Worm (Caenorhabditis elegans) whole organism, L2 larva: Measurements from ENCODE around the gene str-178.
A peak's percentile ranks its signal among the peaks of the same experiment; 100 is the strongest.

Experiments used
- F13H6.1 ChIP-seq: sonication (generic microtip); optimal IDR thresholded peaks from 2 replicates; lab custom pipeline; 2016; ENCODE audit warnings: missing genetic modification characterization, missing compliant biosample characterization
- aly-2 ChIP-seq: fragments of 150-350 bp; optimal IDR thresholded peaks from 2 replicates; lab custom pipeline; 2014; ENCODE audit warnings: missing biosample characterization, missing genetic modification characterization
- ama-1 ChIP-seq: fragments of 150-350 bp; optimal IDR thresholded peaks from 2 replicates; lab custom pipeline; 2018; ENCODE audit warnings: inconsistent platforms
- blmp-1 ChIP-seq: sonication (generic microtip); optimal IDR thresholded peaks from 2 replicates; lab custom pipeline; 2017; ENCODE audit warnings: missing genetic modification characterization, mild to moderate bottlenecking, missing compliant biosample characterization, antibody characterized with exemption, moderate library complexity; ENCODE audit not compliant: insufficient read depth
- ceh-16 ChIP-seq: fragments of 150-350 bp; optimal IDR thresholded peaks from 2 replicates; lab custom pipeline; 2014; ENCODE audit warnings: missing biosample characterization, missing genetic modification characterization
- ceh-82 ChIP-seq: fragments of 150-350 bp; optimal IDR thresholded peaks from 2 replicates; lab custom pipeline; 2014; ENCODE audit warnings: missing biosample characterization, missing genetic modification characterization
- crh-2 ChIP-seq: sonication (generic microtip); optimal IDR thresholded peaks from 2 replicates; lab custom pipeline; 2017; ENCODE audit warnings: missing biosample characterization, missing genetic modification characterization
- dmd-4 ChIP-seq: sonication (generic microtip); optimal IDR thresholded peaks from 2 replicates; lab custom pipeline; 2017; ENCODE audit warnings: missing biosample characterization, missing genetic modification characterization
- egl-27 ChIP-seq: sonication (generic microtip); optimal IDR thresholded peaks from 3 replicates; lab custom pipeline; 2017; ENCODE audit warnings: missing biosample characterization, missing genetic modification reagents, missing genetic modification characterization
- elt-1 ChIP-seq: fragments of 150-350 bp; optimal IDR thresholded peaks from 2 replicates; lab custom pipeline; 2014; ENCODE audit warnings: missing biosample characterization, missing genetic modification characterization
- elt-3 ChIP-seq: sonication (generic microtip); optimal IDR thresholded peaks from 2 replicates; lab custom pipeline; 2017; ENCODE audit warnings: missing biosample characterization, missing genetic modification characterization
- mbf-1 ChIP-seq: sonication (generic microtip); optimal IDR thresholded peaks from 2 replicates; lab custom pipeline; 2017; ENCODE audit warnings: missing biosample characterization, missing genetic modification characterization
- nhr-10 ChIP-seq: sonication (generic microtip); optimal IDR thresholded peaks from 2 replicates; lab custom pipeline; 2017; ENCODE audit warnings: missing biosample characterization, missing genetic modification characterization
- nhr-11 ChIP-seq: fragments of 150-350 bp; optimal IDR thresholded peaks from 2 replicates; lab custom pipeline; 2014; ENCODE audit warnings: missing biosample characterization, missing genetic modification characterization
- nhr-23 ChIP-seq: fragments of 150-350 bp; optimal IDR thresholded peaks from 2 replicates; lab custom pipeline; 2014; ENCODE audit warnings: missing biosample characterization, missing genetic modification reagents, missing genetic modification characterization
- nhr-237 ChIP-seq: fragments of 150-350 bp; optimal IDR thresholded peaks from 2 replicates; lab custom pipeline; 2014; ENCODE audit warnings: missing biosample characterization, missing genetic modification characterization
- nhr-25 ChIP-seq: fragments of 150-350 bp; sonication (generic microtip); optimal IDR thresholded peaks from 3 replicates; lab custom pipeline; 2014; ENCODE audit warnings: missing biosample characterization, missing genetic modification characterization
- nhr-6 ChIP-seq: fragments of 150-350 bp; optimal IDR thresholded peaks from 2 replicates; lab custom pipeline; 2014; ENCODE audit warnings: missing biosample characterization, missing genetic modification characterization
- nhr-77 ChIP-seq: fragments of 150-350 bp; optimal IDR thresholded peaks from 2 replicates; lab custom pipeline; 2014; ENCODE audit warnings: missing biosample characterization, missing genetic modification characterization
- peb-1 ChIP-seq: fragments of 150-350 bp; optimal IDR thresholded peaks from 2 replicates; lab custom pipeline; 2014; ENCODE audit warnings: missing biosample characterization, missing genetic modification characterization
- sem-4 ChIP-seq: fragments of 150-350 bp; optimal IDR thresholded peaks from 2 replicates; lab custom pipeline; 2014; ENCODE audit warnings: missing biosample characterization, missing genetic modification reagents, missing genetic modification characterization
- skn-1 ChIP-seq: sonication (generic microtip); optimal IDR thresholded peaks from 2 replicates; lab custom pipeline; 2017; ENCODE audit warnings: missing biosample characterization, missing genetic modification characterization
- sma-9 ChIP-seq, 2 experiments: fragments of 150-350 bp in 1 of 2; sonication (generic microtip) in 1 of 2; optimal IDR thresholded peaks; 2 replicates each; lab custom pipeline; 2014 to 2016; ENCODE audit warnings: missing genetic modification characterization in 2 of 2, mild to moderate bottlenecking in 1 of 2, missing biosample characterization in 1 of 2, missing compliant biosample characterization in 1 of 2, missing genetic modification reagents in 1 of 2, moderate library complexity in 1 of 2
- snpc-4 ChIP-seq: fragments of 150-350 bp; optimal IDR thresholded peaks from 2 replicates; lab custom pipeline; 2014; ENCODE audit warnings: missing biosample characterization, missing genetic modification characterization
- unc-55 ChIP-seq: fragments of 150-350 bp; sonication (generic microtip); optimal IDR thresholded peaks from 3 replicates; lab custom pipeline; 2014; ENCODE audit warnings: missing biosample characterization, missing genetic modification reagents, missing genetic modification characterization
- unc-62 ChIP-seq: fragments of 150-350 bp; optimal IDR thresholded peaks from 2 replicates; lab custom pipeline; 2014; ENCODE audit warnings: missing biosample characterization, missing genetic modification reagents, missing genetic modification characterization
- zag-1 ChIP-seq: fragments of 150-350 bp; optimal IDR thresholded peaks from 2 replicates; lab custom pipeline; 2014; ENCODE audit warnings: missing biosample characterization, missing genetic modification characterization
- ztf-1 ChIP-seq: fragments of 200-800 bp; sonication (Bioruptor generic); conservative IDR thresholded peaks from 2 replicates; pipeline ENCODE4 v1.3.6; 2022; ENCODE audit warnings: missing genetic modification characterization, missing compliant biosample characterization
- ztf-11 ChIP-seq: sonication (generic microtip); optimal IDR thresholded peaks from 2 replicates; lab custom pipeline; 2017; ENCODE audit warnings: missing biosample characterization, missing genetic modification characterization
- ztf-4 ChIP-seq: fragments of 150-350 bp; optimal IDR thresholded peaks from 2 replicates; lab custom pipeline; 2014; ENCODE audit warnings: missing biosample characterization, missing genetic modification characterization

The str-178 gene

DNA sequence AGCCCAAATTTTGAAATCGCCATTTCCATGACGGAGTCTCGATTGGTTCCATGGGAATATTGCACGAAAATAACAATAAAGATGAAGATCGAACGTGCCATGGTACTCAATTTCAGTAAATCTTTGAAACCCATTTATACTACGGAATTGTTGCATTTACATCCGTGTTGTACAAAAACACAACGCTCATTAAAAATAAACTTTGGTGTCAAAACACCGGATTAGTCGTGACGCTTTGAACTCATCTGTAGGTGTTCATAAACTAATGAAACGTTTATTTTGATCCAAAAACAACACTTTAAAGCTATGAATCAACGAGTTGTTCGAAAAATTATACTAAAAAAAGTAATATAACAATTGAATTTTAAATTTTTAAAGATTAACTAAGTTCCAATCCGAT is 2.2 kb downstream of the str-178 start, which contains the start of gene R11D1.4:
R11D1.4 (minus strand) TSS at position 101 of the 400 bp plus-strand sequence.
- no peak for TF ChIP-seq crh-2 (tag; lab: Kevin White, UChicago)
- TF ChIP-seq peb-1 (tag; lab: Kevin White, UChicago) = no peak
- no peak for TF ChIP-seq aly-2 (tag; lab: Kevin White, UChicago)
- no peak for TF ChIP-seq blmp-1
- no peak for TF ChIP-seq ztf-11 (tag; lab: Kevin White, UChicago)
- TF ChIP-seq ztf-4 (tag; lab: Kevin White, UChicago) = no peak
- TF ChIP-seq, all 48 proteins: peak for 0

ce11 chrV:12711999-12712398 is 4.3 kb downstream of the str-178 start, which contains the start of gene R11D1.3:
R11D1.3 (minus strand) TSS chrV:12712099.
- no peak for TF ChIP-seq nhr-23 (tag; lab: Kevin White, UChicago)
- no peak for TF ChIP-seq ztf-11 (tag; lab: Kevin White, UChicago)
- no peak for TF ChIP-seq nhr-25 (tag; lab: Kevin White, UChicago)
- no peak for TF ChIP-seq ztf-4 (tag; lab: Kevin White, UChicago)
- no peak for TF ChIP-seq dmd-4
- no peak for TF ChIP-seq crh-2 (tag; lab: Kevin White, UChicago)
- no peak for TF ChIP-seq sma-9 (GFP tag; optimal IDR thresholded peaks at IDR 0.05; lab: Kevin White, UChicago)
- no peak for TF ChIP-seq sma-9 (tag; optimal IDR thresholded peaks at IDR 0.05; lab: Kevin White, UChicago)
- no peak for TF ChIP-seq sem-4 (tag; lab: Kevin White, UChicago)
- TF ChIP-seq elt-1 = no peak
- no peak for TF ChIP-seq unc-55
- no peak for TF ChIP-seq skn-1 (tag; lab: Kevin White, UChicago)
- no peak for TF ChIP-seq nhr-11 (tag; lab: Kevin White, UChicago)
- TF ChIP-seq blmp-1 = no peak
- no peak for TF ChIP-seq peb-1 (tag; lab: Kevin White, UChicago)
- no peak for TF ChIP-seq nhr-6 (tag; lab: Kevin White, UChicago)
- TF ChIP-seq mbf-1 (tag; lab: Kevin White, UChicago) = no peak
- no peak for TF ChIP-seq nhr-10 (tag; lab: Kevin White, UChicago)
- TF ChIP-seq ama-1 (lab: Kevin White, UChicago) = no peak
- no peak for TF ChIP-seq unc-62 (GFP tag; lab: Kevin White, UChicago)
- TF ChIP-seq snpc-4 = no peak

DNA sequence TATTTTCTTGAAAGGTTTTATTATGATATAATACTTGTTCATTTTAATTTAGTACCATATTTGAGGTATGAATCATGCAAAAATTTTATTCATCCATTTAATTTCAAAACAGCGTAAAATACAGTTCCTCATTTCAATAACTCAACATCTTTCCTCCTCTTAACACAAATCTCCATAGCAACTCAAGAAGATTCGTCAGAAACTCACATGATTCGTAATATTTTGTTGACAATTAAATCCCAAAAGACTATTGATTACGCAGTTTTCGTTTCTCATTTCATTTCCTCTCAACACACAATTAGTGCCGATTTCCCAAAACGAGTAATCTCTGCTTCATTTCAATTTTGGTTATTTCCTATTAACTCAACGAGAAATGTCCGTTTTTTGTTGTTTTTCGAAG is 8.0 kb downstream of the str-178 start, which contains the start of gene R11D1.2:
R11D1.2 (plus strand) TSS at position 301 of the 400 bp plus-strand sequence.
- TF ChIP-seq peb-1 (tag; lab: Kevin White, UChicago) (no peak), ceh-82 (tag; lab: Kevin White, UChicago) (no peak), egl-27 (tag; lab: Kevin White, UChicago) (no peak), sem-4 (tag; lab: Kevin White, UChicago) (no peak), nhr-6 (tag; lab: Kevin White, UChicago) (no peak), nhr-77 (tag; lab: Kevin White, UChicago) (no peak), elt-1 (no peak)

DNA sequence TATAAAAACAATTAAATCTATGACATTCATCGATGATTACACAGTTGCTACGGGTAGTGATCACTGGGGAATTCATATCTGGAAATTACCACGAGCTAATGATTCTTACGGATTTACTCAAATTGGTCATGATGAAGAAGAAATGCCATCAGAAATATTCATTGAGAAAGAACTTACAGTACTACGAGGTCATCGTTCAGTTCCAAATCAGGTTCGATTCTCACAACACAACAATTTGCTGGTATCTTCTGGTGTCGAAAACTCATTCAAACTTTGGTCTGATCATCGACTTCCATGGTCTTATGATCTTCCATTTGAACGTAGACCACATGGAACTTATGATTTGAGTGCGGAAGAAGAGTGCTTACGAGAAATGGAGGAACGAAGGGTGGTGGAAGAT is 9.8 kb downstream of the str-178 start:
- TF ChIP-seq elt-3 (tag; lab: Kevin White, UChicago) = no peak
- TF ChIP-seq F13H6.1 (tag; lab: Kevin White, UChicago) = no peak
- no peak for TF ChIP-seq ztf-4 (tag; lab: Kevin White, UChicago)
- no peak for TF ChIP-seq egl-27 (tag; lab: Kevin White, UChicago)
- TF ChIP-seq skn-1 (tag; lab: Kevin White, UChicago) = no peak

DNA sequence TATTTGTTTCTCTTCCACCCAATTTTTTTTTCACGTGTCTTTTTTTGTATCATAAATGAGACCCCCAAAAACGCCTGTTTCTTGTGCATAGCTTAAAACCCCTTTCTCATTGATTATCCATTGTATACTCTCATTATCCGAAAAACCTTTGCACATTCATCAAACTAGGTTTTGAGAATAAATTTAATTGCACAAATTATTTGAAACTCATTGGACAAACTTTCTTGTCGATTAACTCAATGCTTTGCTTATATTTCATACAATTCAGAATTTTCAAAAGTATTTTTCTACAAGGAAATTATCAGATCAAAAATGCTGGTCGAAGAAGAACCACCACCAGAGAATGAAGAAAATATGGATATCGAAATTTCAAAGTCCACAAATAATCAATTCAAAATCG is 12.3 kb downstream of the str-178 start, which contains the start of gene R11D1.1:
R11D1.1 (plus strand) TSS at position 301 of the 400 bp plus-strand sequence.
- TF ChIP-seq ceh-16 = no peak
- no peak for TF ChIP-seq nhr-77 (tag; lab: Kevin White, UChicago)
- no peak for TF ChIP-seq ztf-11 (tag; lab: Kevin White, UChicago)
- TF ChIP-seq ztf-1 (GFP tag; lab: Robert Waterston, UW) = no peak
- TF ChIP-seq snpc-4 = no peak
- TF ChIP-seq skn-1 (tag; lab: Kevin White, UChicago) = no peak
- no peak for TF ChIP-seq egl-27 (tag; lab: Kevin White, UChicago)
- TF ChIP-seq, all 48 proteins: peak for 0

DNA sequence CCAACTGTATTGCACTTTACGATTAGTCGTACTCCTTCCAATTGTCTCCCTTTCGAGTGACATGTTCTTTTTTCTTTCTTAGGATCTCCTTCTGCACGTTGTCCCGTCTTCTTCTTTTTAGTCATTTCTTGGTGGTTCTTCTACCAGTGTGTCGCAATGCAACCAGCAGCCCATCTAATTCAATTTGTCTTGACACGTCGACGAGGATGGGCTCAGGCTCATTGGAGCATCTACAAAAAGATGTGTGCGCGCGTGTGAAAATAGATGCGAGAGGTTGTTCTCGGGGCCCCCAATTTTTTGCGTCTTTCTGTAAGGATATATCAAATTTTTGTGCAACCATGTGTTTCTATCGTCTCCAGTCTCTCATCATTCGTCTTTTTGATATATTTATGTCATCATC is 14.7 kb downstream of the str-178 start:
- no peak for TF ChIP-seq nhr-237 (tag; lab: Kevin White, UChicago)
- peak; percentile 48 for TF ChIP-seq zag-1
- peak; percentile 47 for TF ChIP-seq crh-2 (tag; lab: Kevin White, UChicago)
- TF ChIP-seq, all 48 proteins: peak for 2
